Fruit fly (Drosophila melanogaster) whole organism, embryonic: Measurements from ENCODE around the gene CG3679.
A peak's percentile ranks its signal among the peaks of the same experiment; 100 is the strongest.

Experiments
- Atf6 ChIP-seq: fragments of 200-800 bp; sonication (Bioruptor generic); IDR thresholded peaks from 2 replicates; pipeline ENCODE4 v1.3.6; 2022; ENCODE audit warnings: missing biosample characterization, missing genetic modification characterization
- CG10209 ChIP-seq: fragments of 200-800 bp; sonication (Bioruptor generic); optimal IDR thresholded peaks from 3 replicates; lab custom pipeline; 2017; ENCODE audit warnings: missing biosample characterization, mild to moderate bottlenecking, missing genetic modification characterization, missing genetic modification reagents
- CG14667 ChIP-seq: fragments of 200-800 bp; sonication (Bioruptor generic); IDR thresholded peaks from 2 replicates; pipeline ENCODE4 v1.3.6; 2022; ENCODE audit warnings: missing biosample characterization, missing genetic modification characterization
- CG1529 ChIP-seq: fragments of 200-800 bp; sonication (Bioruptor generic); optimal IDR thresholded peaks from 3 replicates; lab custom pipeline; 2018; ENCODE audit warnings: missing biosample characterization, missing genetic modification characterization
- CG15479 ChIP-seq: fragments of 200-800 bp; sonication (Bioruptor generic); optimal IDR thresholded peaks from 3 replicates; lab custom pipeline; 2019; ENCODE audit warnings: missing biosample characterization, mild to moderate bottlenecking, missing genetic modification characterization, moderate library complexity
- CG15601 ChIP-seq: fragments of 200-800 bp; sonication (Bioruptor generic); optimal IDR thresholded peaks from 3 replicates; lab custom pipeline; 2019; ENCODE audit warnings: missing biosample characterization, mild to moderate bottlenecking, missing genetic modification characterization, moderate library complexity
- CG1603 ChIP-seq: fragments of 200-800 bp; sonication (Bioruptor generic); optimal IDR thresholded peaks from 2 replicates; lab custom pipeline; 2019; ENCODE audit warnings: missing biosample characterization, mild to moderate bottlenecking, missing genetic modification characterization, moderate library complexity
- CG2712 ChIP-seq: fragments of 200-800 bp; optimal IDR thresholded peaks from 3 replicates; lab custom pipeline; 2019; ENCODE audit warnings: missing biosample characterization, mild to moderate bottlenecking, missing genetic modification characterization, moderate library complexity
- CG30431 ChIP-seq: fragments of 200-800 bp; sonication (Bioruptor generic); optimal IDR thresholded peaks from 2 replicates; lab custom pipeline; 2017; ENCODE audit warnings: missing biosample characterization, missing genetic modification characterization
- CG4854 ChIP-seq: fragments of 200-800 bp; sonication (Bioruptor generic); optimal IDR thresholded peaks from 2 replicates; lab custom pipeline; 2016; ENCODE audit warnings: missing biosample characterization, missing genetic modification characterization, inconsistent platforms
- CG8478 ChIP-seq: fragments of >200 bp; optimal IDR thresholded peaks from 2 replicates; lab custom pipeline; 2018
- Camta ChIP-seq: fragments of 200-800 bp; sonication (Bioruptor generic); optimal IDR thresholded peaks from 2 replicates; lab custom pipeline; 2016; ENCODE audit warnings: missing biosample characterization, missing genetic modification characterization
- Dad ChIP-seq: fragments of 200-800 bp; sonication (Bioruptor generic); optimal IDR thresholded peaks from 3 replicates; lab custom pipeline; 2016; ENCODE audit warnings: missing biosample characterization, missing genetic modification characterization
- Dbx ChIP-seq: fragments of 200-800 bp; sonication (Bioruptor generic); IDR thresholded peaks from 3 replicates; pipeline ENCODE4 v1.3.6; 2022; ENCODE audit warnings: missing biosample characterization, missing genetic modification characterization
- Deaf1 ChIP-seq: fragments of 200-800 bp; optimal IDR thresholded peaks from 3 replicates; lab custom pipeline; 2019; ENCODE audit warnings: missing biosample characterization, mild to moderate bottlenecking, missing genetic modification characterization, moderate library complexity
- Dll ChIP-seq: fragments of 200-800 bp; sonication (Bioruptor generic); IDR thresholded peaks from 4 replicates; pipeline ENCODE4 v1.3.6; 2022; ENCODE audit warnings: missing biosample characterization, missing genetic modification characterization; ENCODE audit not compliant: partially characterized antibody
- Dp ChIP-seq: fragments of 200-800 bp; sonication (Bioruptor generic); optimal IDR thresholded peaks from 2 replicates; lab custom pipeline; 2018; ENCODE audit warnings: missing biosample characterization, mild to moderate bottlenecking, missing genetic modification characterization, moderate library complexity
- ERR ChIP-seq: fragments of 200-800 bp; sonication (Bioruptor generic); optimal IDR thresholded peaks from 2 replicates; lab custom pipeline; 2016; ENCODE audit warnings: missing biosample characterization, missing genetic modification characterization
- H15 ChIP-seq: fragments of 200-800 bp; sonication (Bioruptor generic); IDR thresholded peaks from 3 replicates; pipeline ENCODE4 v1.3.6; 2022; ENCODE audit warnings: missing biosample characterization, missing genetic modification characterization
- H2.0 ChIP-seq: fragments of 200-800 bp; sonication (Bioruptor generic); IDR thresholded peaks from 2 replicates; pipeline ENCODE4 v1.3.6; 2022; ENCODE audit warnings: missing biosample characterization, missing genetic modification characterization
- HHEX ChIP-seq: fragments of 200-800 bp; sonication (Bioruptor generic); optimal IDR thresholded peaks from 3 replicates; lab custom pipeline; 2017; ENCODE audit warnings: missing biosample characterization, mild to moderate bottlenecking, missing genetic modification characterization, missing genetic modification reagents
- HmgD ChIP-seq: fragments of 200-800 bp; sonication (Bioruptor generic); optimal IDR thresholded peaks from 3 replicates; lab custom pipeline; 2016; ENCODE audit warnings: missing biosample characterization, missing genetic modification characterization
- Hr51 ChIP-seq, 2 experiments: fragments of 200-800 bp; sonication (Bioruptor generic); optimal IDR thresholded peaks; 2 replicates in 1 of 2; 3 replicates in 1 of 2; lab custom pipeline; 2016 to 2018; ENCODE audit warnings: missing biosample characterization in 2 of 2, missing genetic modification characterization in 2 of 2, mild to moderate bottlenecking in 1 of 2, moderate library complexity in 1 of 2
- Hsf ChIP-seq: fragments of 200-800 bp; sonication (Bioruptor generic); optimal IDR thresholded peaks from 3 replicates; lab custom pipeline; 2016; ENCODE audit warnings: missing biosample characterization, missing genetic modification characterization
- Lpt ChIP-seq: fragments of >200 bp; optimal IDR thresholded peaks from 2 replicates; lab custom pipeline; 2018; ENCODE audit warnings: missing biosample characterization, missing genetic modification characterization
- MBD-R2 ChIP-seq: fragments of 200-800 bp; sonication (Bioruptor generic); IDR thresholded peaks from 2 replicates; pipeline ENCODE4 v1.3.6; 2022; ENCODE audit warnings: missing biosample characterization, missing genetic modification characterization
- Max ChIP-seq: fragments of 200-800 bp; sonication (Bioruptor generic); optimal IDR thresholded peaks from 2 replicates; lab custom pipeline; 2016; ENCODE audit warnings: missing biosample characterization, mild to moderate bottlenecking, missing genetic modification characterization
- Myb ChIP-seq: fragments of 200-800 bp; sonication (Bioruptor generic); optimal IDR thresholded peaks from 2 replicates; lab custom pipeline; 2016; ENCODE audit warnings: missing biosample characterization, missing genetic modification characterization
- Neu2 ChIP-seq: fragments of 200-800 bp; sonication (Bioruptor generic); optimal IDR thresholded peaks from 3 replicates; lab custom pipeline; 2016; ENCODE audit warnings: missing biosample characterization, missing genetic modification characterization, borderline replicate concordance
- Nf-YB ChIP-seq: fragments of 200-800 bp; sonication (Bioruptor generic); optimal IDR thresholded peaks from 3 replicates; lab custom pipeline; 2019; ENCODE audit warnings: missing biosample characterization, mild to moderate bottlenecking, missing genetic modification characterization, moderate library complexity
- Side ChIP-seq: fragments of 200-800 bp; sonication (Bioruptor generic); optimal IDR thresholded peaks from 2 replicates; lab custom pipeline; 2016; ENCODE audit warnings: missing biosample characterization, missing genetic modification characterization
- Sox100B ChIP-seq: fragments of 200-800 bp; sonication (Bioruptor generic); optimal IDR thresholded peaks from 3 replicates; lab custom pipeline; 2018; ENCODE audit warnings: missing biosample characterization, mild to moderate bottlenecking, missing genetic modification characterization
- Xrp1 ChIP-seq: fragments of 200-800 bp; sonication (Bioruptor generic); IDR thresholded peaks from 2 replicates; pipeline ENCODE4 v1.3.6; 2022; ENCODE audit warnings: missing biosample characterization, missing genetic modification characterization
- ab ChIP-seq: fragments of 200-800 bp; sonication (Bioruptor generic); optimal IDR thresholded peaks from 2 replicates; lab custom pipeline; 2016; ENCODE audit warnings: missing biosample characterization, missing genetic modification characterization
- chif ChIP-seq, 2 experiments: fragments of 200-800 bp; sonication (Bioruptor generic); optimal IDR thresholded peaks; 3 replicates each; lab custom pipeline; 2016; ENCODE audit warnings: missing biosample characterization in 2 of 2, missing genetic modification characterization in 2 of 2
- corto ChIP-seq: fragments of 200-800 bp; sonication (Bioruptor generic); optimal IDR thresholded peaks from 2 replicates; lab custom pipeline; 2016; ENCODE audit warnings: missing biosample characterization, mild to moderate bottlenecking, missing genetic modification characterization, moderate library complexity
- crol ChIP-seq: fragments of 200-800 bp; sonication (Bioruptor generic); IDR thresholded peaks from 2 replicates; pipeline ENCODE4 v1.3.6; 2022; ENCODE audit warnings: missing biosample characterization, missing genetic modification characterization
- danr ChIP-seq: fragments of 200-800 bp; sonication (Bioruptor generic); IDR thresholded peaks from 2 replicates; pipeline ENCODE4 v1.3.6; 2022; ENCODE audit warnings: missing biosample characterization, missing genetic modification characterization
- eve ChIP-seq, 2 experiments: fragments of >200 bp; optimal IDR thresholded peaks; 2 replicates each; lab custom pipeline; 2017; ENCODE audit warnings: missing biosample characterization in 2 of 2, missing genetic modification characterization in 2 of 2
- exex ChIP-seq: fragments of 200-800 bp; sonication (Bioruptor generic); optimal IDR thresholded peaks from 4 replicates; lab custom pipeline; 2018; ENCODE audit warnings: missing biosample characterization, mild to moderate bottlenecking, missing genetic modification characterization, moderate library complexity
- fu2 ChIP-seq: fragments of 200-800 bp; sonication (Bioruptor generic); optimal IDR thresholded peaks from 2 replicates; lab custom pipeline; 2016; ENCODE audit warnings: missing biosample characterization, missing genetic modification characterization
- kni ChIP-seq: fragments of 200-800 bp; sonication (Bioruptor generic); optimal IDR thresholded peaks from 3 replicates; lab custom pipeline; 2017; ENCODE audit warnings: mild to moderate bottlenecking, missing biosample characterization, missing genetic modification reagents, missing genetic modification characterization
- peb ChIP-seq: fragments of 200-800 bp; sonication (Bioruptor generic); IDR thresholded peaks from 2 replicates; pipeline ENCODE4 v1.3.6; 2022; ENCODE audit warnings: missing biosample characterization, missing genetic modification characterization
- row ChIP-seq: fragments of 200-800 bp; sonication (Bioruptor generic); IDR thresholded peaks from 3 replicates; pipeline ENCODE4 v1.3.6; 2022; ENCODE audit warnings: missing biosample characterization, missing genetic modification characterization
- sens ChIP-seq: fragments of 200-800 bp; sonication (Bioruptor generic); peaks from one replicate; lab custom pipeline; 2016; ENCODE audit warnings: missing biosample characterization, missing genetic modification characterization
- ssp ChIP-seq: fragments of 200-800 bp; sonication (Bioruptor generic); IDR thresholded peaks from 2 replicates; pipeline ENCODE4 v1.3.6; 2022; ENCODE audit warnings: missing biosample characterization, missing genetic modification characterization
- unpg ChIP-seq: fragments of 200-800 bp; sonication (Bioruptor generic); optimal IDR thresholded peaks from 3 replicates; lab custom pipeline; 2018; ENCODE audit warnings: missing biosample characterization, mild to moderate bottlenecking, missing genetic modification characterization, moderate library complexity
- yki ChIP-seq: fragments of >200 bp; optimal IDR thresholded peaks from 3 replicates; lab custom pipeline; 2018
- zen2 ChIP-seq: fragments of 200-800 bp; sonication (Bioruptor generic); IDR thresholded peaks from 3 replicates; pipeline ENCODE4 v1.3.6; 2022; ENCODE audit warnings: missing biosample characterization, missing genetic modification characterization; ENCODE audit not compliant: partially characterized antibody
- zfh2 ChIP-seq: fragments of 200-800 bp; sonication (Bioruptor generic); optimal IDR thresholded peaks from 2 replicates; lab custom pipeline; 2016; ENCODE audit warnings: missing biosample characterization, missing genetic modification characterization

The CG3679 gene

DNA sequence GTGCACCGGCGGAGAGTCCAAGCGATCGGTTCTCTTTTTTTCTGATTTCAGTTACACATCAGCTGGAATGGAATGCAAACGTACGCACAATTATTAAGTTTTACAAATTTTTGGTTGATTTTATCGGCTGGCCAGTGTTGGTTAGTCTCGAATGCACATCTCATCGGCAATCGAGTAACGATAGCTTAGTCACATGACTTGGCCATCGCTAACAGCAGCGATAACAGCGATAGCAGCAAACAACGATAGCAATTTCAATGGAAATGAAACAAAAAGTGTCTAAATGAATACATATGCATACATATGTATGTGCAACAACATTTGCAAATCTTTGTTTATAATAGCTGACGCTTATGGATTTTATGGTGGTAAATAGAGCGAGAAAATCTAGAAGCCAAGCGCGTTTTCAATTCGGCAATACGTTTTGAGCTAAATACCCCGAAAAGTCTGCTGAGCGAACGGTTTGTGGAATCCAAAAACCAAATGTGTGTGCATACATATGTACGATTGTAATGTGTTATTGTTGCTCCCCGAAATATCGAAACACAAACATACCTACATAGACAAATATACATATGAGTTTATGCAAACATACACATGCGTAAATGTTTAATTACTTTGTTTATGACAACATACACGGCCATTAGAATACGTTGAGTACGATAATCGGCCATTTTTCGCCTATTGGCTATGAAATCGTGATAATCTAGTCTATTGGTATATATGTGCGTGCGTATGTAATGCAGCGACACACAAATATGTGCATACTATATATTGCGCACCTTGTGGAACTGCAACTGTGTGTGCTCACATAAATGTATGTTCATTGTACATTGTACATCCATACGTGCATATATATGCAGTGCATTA lies 7.0 kb upstream of the CG3679 start, which contains the start of gene CG3632 (continued):
- TF ChIP-seq Deaf1 (tag; lab: Kevin White, UChicago) (no peak), CG4854 (GFP tag; lab: Kevin White, UChicago) (no peak), eve (GFP tag; optimal IDR thresholded peaks at IDR 0.05; lab: Kevin White, UChicago) (no peak), CG15479 (GFP tag; lab: Kevin White, UChicago) (peak; percentile 27), H15 (GFP tag; lab: Robert Waterston, UW) (no peak), fu2 (GFP tag; lab: Kevin White, UChicago) (peak; percentile 15), unpg (GFP tag; lab: Kevin White, UChicago) (no peak), CG14667 (GFP tag; lab: Robert Waterston, UW) (no peak), CG8478 (lab: Kevin White, UChicago) (no peak), HHEX (GFP tag; lab: Kevin White, UChicago) (no peak), danr (no peak), Atf6 (no peak; the same call in 1 of the 2 replicates), corto (GFP tag; lab: Kevin White, UChicago) (no peak), Sox100B (no peak), HmgD (GFP tag; lab: Kevin White, UChicago) (no peak), sens (GFP tag; lab: Kevin White, UChicago) (peak; percentile 90), kni (no peak), chif (GFP tag; optimal IDR thresholded peaks at IDR 0.05; lab: Kevin White, UChicago) (peak in 1 of 2 experiments; percentile 26), zen2 (no peak; the same call in 1 of the 3 replicates), row (GFP tag; lab: Robert Waterston, UW) (peak; percentile 46), Dbx (GFP tag; lab: Robert Waterston, UW) (peak; percentile 69; the same call in 2 of the 3 replicates), MBD-R2 (GFP tag; lab: Robert Waterston, UW) (peak; percentile 83), yki (lab: Kevin White, UChicago) (no peak), Nf-YB (GFP tag; lab: Kevin White, UChicago) (no peak), Myb (GFP tag; lab: Kevin White, UChicago) (peak; percentile 54), H2.0 (GFP tag; lab: Robert Waterston, UW) (peak; percentile 28; the same call in 1 of the 2 replicates), CG2712 (tag; lab: Kevin White, UChicago) (peak; percentile 43), CG10209 (GFP tag; lab: Kevin White, UChicago) (peak; percentile 2), ERR (GFP tag; lab: Kevin White, UChicago) (peak; percentile 49), exex (tag; lab: Kevin White, UChicago) (no peak), peb (GFP tag; lab: Robert Waterston, UW) (no peak), zfh2 (peak; percentile 63), CG1603 (tag; lab: Kevin White, UChicago) (peak; percentile 77), Dll (GFP tag; lab: Robert Waterston, UW) (peak; percentile 65; the same call in 3 of the 4 replicates), Dad (peak; percentile 55), Neu2 (GFP tag; lab: Kevin White, UChicago) (no peak), Camta (GFP tag; lab: Kevin White, UChicago) (peak; percentile 41), CG1529 (GFP tag; lab: Kevin White, UChicago) (no peak), Side (GFP tag; lab: Kevin White, UChicago) (peak; percentile 10), Lpt (GFP tag; lab: Kevin White, UChicago) (no peak), Dp (GFP tag; lab: Kevin White, UChicago) (peak; percentile 32), Max (no peak), ssp (GFP tag; lab: Robert Waterston, UW) (peak; percentile 30; the same call in 1 of the 2 replicates), Hr51 (GFP tag; optimal IDR thresholded peaks at IDR 0.05; lab: Kevin White, UChicago) (peak in 1 of 2 experiments; percentile 24), Xrp1 (GFP tag; lab: Robert Waterston, UW) (peak; percentile 54; the same call in 1 of the 2 replicates), crol (no peak), CG30431 (no peak), Hsf (GFP tag; lab: Kevin White, UChicago) (peak; percentile 45), CG15601 (tag; lab: Kevin White, UChicago) (no peak), ab (no peak)
